Fruit fly (Drosophila melanogaster) whole organism, embryonic: ENCODE data around the gene UBL3.

Experiments
- Aef1 ChIP-seq: fragments of 200-800 bp; sonication (Bioruptor generic); IDR thresholded peaks from 3 replicates; pipeline ENCODE4 v1.3.6; 2022; ENCODE audit warnings: missing biosample characterization, missing genetic modification characterization
- Blimp-1 ChIP-seq: fragments of 200-800 bp; sonication (Bioruptor generic); optimal IDR thresholded peaks from 3 replicates; lab custom pipeline; 2018; ENCODE audit warnings: missing biosample characterization, missing genetic modification characterization, mild to moderate bottlenecking, moderate library complexity, missing genetic modification reagents
- CG10267 ChIP-seq: fragments of 200-800 bp; sonication (Bioruptor generic); optimal IDR thresholded peaks from 2 replicates; lab custom pipeline; 2018; ENCODE audit warnings: missing biosample characterization, mild to moderate bottlenecking, missing genetic modification characterization, moderate library complexity
- CG10654 ChIP-seq: fragments of 200-800 bp; sonication (Bioruptor generic); optimal IDR thresholded peaks from 2 replicates; lab custom pipeline; 2016; ENCODE audit warnings: missing biosample characterization, missing genetic modification characterization
- CG11560 ChIP-seq: fragments of 200-800 bp; sonication (Bioruptor generic); IDR thresholded peaks from 3 replicates; pipeline ENCODE4 v1.3.6; 2022; ENCODE audit warnings: missing biosample characterization, missing genetic modification characterization
- CG12391 ChIP-seq: fragments of 200-800 bp; sonication (Bioruptor generic); optimal IDR thresholded peaks from 3 replicates; lab custom pipeline; 2018; ENCODE audit warnings: missing biosample characterization, mild to moderate bottlenecking, missing genetic modification characterization, moderate library complexity
- CG13287 ChIP-seq: fragments of 200-800 bp; sonication (Bioruptor generic); IDR thresholded peaks from 2 replicates; pipeline ENCODE4 v1.3.6; 2022; ENCODE audit warnings: missing biosample characterization, missing genetic modification characterization; ENCODE audit not compliant: partially characterized antibody
- CG13624 ChIP-seq: fragments of 200-800 bp; sonication (Bioruptor generic); optimal IDR thresholded peaks from 2 replicates; lab custom pipeline; 2016; ENCODE audit warnings: missing biosample characterization, missing genetic modification characterization
- CG15073 ChIP-seq: fragments of 200-800 bp; sonication (Bioruptor generic); optimal IDR thresholded peaks from 2 replicates; lab custom pipeline; 2016; ENCODE audit warnings: missing biosample characterization, missing genetic modification characterization
- CG15479 ChIP-seq: fragments of 200-800 bp; sonication (Bioruptor generic); optimal IDR thresholded peaks from 3 replicates; lab custom pipeline; 2019; ENCODE audit warnings: missing biosample characterization, mild to moderate bottlenecking, missing genetic modification characterization, moderate library complexity
- CG17829 ChIP-seq: fragments of 200-800 bp; optimal IDR thresholded peaks from 2 replicates; lab custom pipeline; 2019; ENCODE audit warnings: missing biosample characterization, mild to moderate bottlenecking, missing genetic modification characterization, moderate library complexity
- CG2120 ChIP-seq: fragments of 200-800 bp; sonication (Bioruptor generic); optimal IDR thresholded peaks from 3 replicates; lab custom pipeline; 2016; ENCODE audit warnings: missing biosample characterization, missing genetic modification characterization
- CG2129 ChIP-seq: fragments of 200-800 bp; sonication (Bioruptor generic); IDR thresholded peaks from 2 replicates; pipeline ENCODE4 v1.3.6; 2022; ENCODE audit warnings: missing biosample characterization, missing genetic modification characterization; ENCODE audit not compliant: partially characterized antibody
- CG31365 ChIP-seq: fragments of 200-800 bp; sonication (Bioruptor generic); optimal IDR thresholded peaks from 2 replicates; lab custom pipeline; 2018; ENCODE audit warnings: missing biosample characterization, mild to moderate bottlenecking, missing genetic modification characterization
- CG31441 ChIP-seq: fragments of 200-800 bp; sonication (Bioruptor generic); IDR thresholded peaks from 2 replicates; pipeline ENCODE4 v1.3.6; 2022; ENCODE audit warnings: missing biosample characterization, missing genetic modification characterization
- CG3163 ChIP-seq: fragments of 200-800 bp; sonication (Bioruptor generic); optimal IDR thresholded peaks from 3 replicates; lab custom pipeline; 2016; ENCODE audit warnings: missing biosample characterization, missing genetic modification characterization
- CG32772 ChIP-seq: fragments of 200-800 bp; sonication (Bioruptor generic); IDR thresholded peaks from 2 replicates; pipeline ENCODE4 v1.3.6; 2022; ENCODE audit warnings: missing biosample characterization, missing genetic modification characterization
- CG5245 ChIP-seq: fragments of 200-800 bp; sonication (Bioruptor generic); optimal IDR thresholded peaks from 3 replicates; lab custom pipeline; 2016; ENCODE audit warnings: missing biosample characterization, missing genetic modification characterization
- CG9932 ChIP-seq: fragments of 200-800 bp; sonication (Bioruptor generic); IDR thresholded peaks from 2 replicates; pipeline ENCODE4 v1.3.6; 2022; ENCODE audit warnings: missing biosample characterization, missing genetic modification characterization
- Elba2 ChIP-seq: fragments of 200-800 bp; sonication (Bioruptor generic); optimal IDR thresholded peaks from 3 replicates; lab custom pipeline; 2016; ENCODE audit warnings: missing biosample characterization, missing genetic modification characterization
- HmgD ChIP-seq: fragments of 200-800 bp; sonication (Bioruptor generic); optimal IDR thresholded peaks from 3 replicates; lab custom pipeline; 2016; ENCODE audit warnings: missing biosample characterization, missing genetic modification characterization
- Hr3 ChIP-seq: fragments of 200-800 bp; sonication (Bioruptor generic); optimal IDR thresholded peaks from 3 replicates; lab custom pipeline; 2016; ENCODE audit warnings: missing biosample characterization, missing genetic modification characterization
- Hr51 ChIP-seq, 2 experiments: fragments of 200-800 bp; sonication (Bioruptor generic); optimal IDR thresholded peaks; 2 replicates in 1 of 2; 3 replicates in 1 of 2; lab custom pipeline; 2016 to 2018; ENCODE audit warnings: missing biosample characterization in 2 of 2, missing genetic modification characterization in 2 of 2, mild to moderate bottlenecking in 1 of 2, moderate library complexity in 1 of 2
- Kr ChIP-seq: fragments of 200-800 bp; sonication (Bioruptor generic); optimal IDR thresholded peaks from 2 replicates; lab custom pipeline; 2017; ENCODE audit warnings: missing biosample characterization, mild to moderate bottlenecking, missing genetic modification characterization
- Med ChIP-seq: fragments of 200-800 bp; sonication (Bioruptor generic); peaks from one replicate; lab custom pipeline; 2016; ENCODE audit warnings: missing biosample characterization, missing genetic modification characterization, mild to moderate bottlenecking, inconsistent platforms, moderate library complexity
- Oli ChIP-seq: fragments of 200-800 bp; sonication (Bioruptor generic); optimal IDR thresholded peaks from 2 replicates; lab custom pipeline; 2018; ENCODE audit warnings: missing biosample characterization, mild to moderate bottlenecking, missing genetic modification characterization, moderate library complexity
- Opbp ChIP-seq: fragments of 200-800 bp; sonication (Bioruptor generic); IDR thresholded peaks from 3 replicates; pipeline ENCODE4 v1.3.6; 2022; ENCODE audit warnings: missing biosample characterization, missing genetic modification characterization; ENCODE audit not compliant: partially characterized antibody
- Ptx1 ChIP-seq: fragments of 200-800 bp; sonication (Bioruptor generic); IDR thresholded peaks from 2 replicates; pipeline ENCODE4 v1.3.6; 2022; ENCODE audit warnings: missing biosample characterization, missing genetic modification characterization
- Ravus ChIP-seq: fragments of 200-800 bp; sonication (Bioruptor generic); IDR thresholded peaks from 2 replicates; pipeline ENCODE4 v1.3.6; 2022; ENCODE audit warnings: missing biosample characterization, missing genetic modification characterization
- Vsx1 ChIP-seq: fragments of 200-800 bp; sonication (Bioruptor generic); optimal IDR thresholded peaks from 2 replicates; lab custom pipeline; 2017; ENCODE audit warnings: missing biosample characterization, mild to moderate bottlenecking, missing genetic modification characterization, missing genetic modification reagents
- aop ChIP-seq: fragments of 200-800 bp; sonication (Bioruptor generic); IDR thresholded peaks from 2 replicates; pipeline ENCODE4 v1.3.6; 2022; ENCODE audit warnings: missing biosample characterization, missing genetic modification characterization
- ap ChIP-seq: fragments of 200-800 bp; sonication (Bioruptor generic); IDR thresholded peaks from 2 replicates; pipeline ENCODE4 v1.3.6; 2022; ENCODE audit warnings: missing biosample characterization, missing genetic modification characterization
- bowl ChIP-seq: fragments of 200-800 bp; sonication (Bioruptor generic); IDR thresholded peaks from 2 replicates; pipeline ENCODE4 v1.3.6; 2022; ENCODE audit warnings: missing biosample characterization, missing genetic modification characterization
- corto ChIP-seq: fragments of 200-800 bp; sonication (Bioruptor generic); optimal IDR thresholded peaks from 2 replicates; lab custom pipeline; 2016; ENCODE audit warnings: missing biosample characterization, mild to moderate bottlenecking, missing genetic modification characterization, moderate library complexity
- eyg ChIP-seq: fragments of 200-800 bp; sonication (Bioruptor generic); optimal IDR thresholded peaks from 3 replicates; lab custom pipeline; 2016; ENCODE audit warnings: missing biosample characterization, missing genetic modification characterization
- fru ChIP-seq: fragments of >200 bp; optimal IDR thresholded peaks from 2 replicates; lab custom pipeline; 2017
- gsb-n ChIP-seq: fragments of 200-800 bp; sonication (Bioruptor generic); optimal IDR thresholded peaks from 3 replicates; lab custom pipeline; 2018; ENCODE audit warnings: missing biosample characterization, mild to moderate bottlenecking, missing genetic modification characterization
- ind ChIP-seq: fragments of 200-800 bp; sonication (Bioruptor generic); optimal IDR thresholded peaks from 3 replicates; lab custom pipeline; 2016; ENCODE audit warnings: missing biosample characterization, missing genetic modification characterization
- jigr1 ChIP-seq: fragments of 200-800 bp; sonication (Bioruptor generic); IDR thresholded peaks from 3 replicates; pipeline ENCODE4 v1.3.6; 2022; ENCODE audit warnings: missing biosample characterization, missing genetic modification characterization
- kah ChIP-seq: fragments of 200-800 bp; sonication (Bioruptor generic); optimal IDR thresholded peaks from 2 replicates; lab custom pipeline; 2018; ENCODE audit warnings: missing biosample characterization, mild to moderate bottlenecking, missing genetic modification characterization
- ken ChIP-seq: fragments of 200-800 bp; sonication (Bioruptor generic); IDR thresholded peaks from 3 replicates; pipeline ENCODE4 v1.3.6; 2022; ENCODE audit warnings: missing biosample characterization, missing genetic modification characterization
- lab ChIP-seq: fragments of 200-800 bp; sonication (Bioruptor generic); optimal IDR thresholded peaks from 3 replicates; lab custom pipeline; 2017; ENCODE audit warnings: missing biosample characterization, missing genetic modification characterization, mild to moderate bottlenecking, moderate library complexity, missing genetic modification reagents
- lola ChIP-seq, 3 experiments: fragments of >200 bp in 2 of 3; fragments of 200-800 bp in 1 of 3; sonication (Bioruptor generic) in 1 of 3; optimal IDR thresholded peaks; 2 replicates each; lab custom pipeline; 2017 to 2019; ENCODE audit warnings: missing biosample characterization in 3 of 3, missing genetic modification characterization in 3 of 3, mild to moderate bottlenecking in 1 of 3, moderate library complexity in 1 of 3
- nmo ChIP-seq: fragments of 200-800 bp; sonication (Bioruptor generic); optimal IDR thresholded peaks from 2 replicates; lab custom pipeline; 2018; ENCODE audit warnings: missing biosample characterization, mild to moderate bottlenecking, missing genetic modification characterization, moderate library complexity
- ranshi ChIP-seq: fragments of 200-800 bp; sonication (Bioruptor generic); IDR thresholded peaks from 2 replicates; pipeline ENCODE4 v1.3.6; 2022; ENCODE audit warnings: missing biosample characterization, missing genetic modification characterization
- scrt ChIP-seq: fragments of 200-800 bp; sonication (Bioruptor generic); optimal IDR thresholded peaks from 2 replicates; lab custom pipeline; 2018; ENCODE audit warnings: missing biosample characterization, mild to moderate bottlenecking, missing genetic modification characterization, moderate library complexity
- shn ChIP-seq: fragments of 200-800 bp; sonication (Bioruptor generic); optimal IDR thresholded peaks from 3 replicates; lab custom pipeline; 2016; ENCODE audit warnings: missing biosample characterization, missing genetic modification characterization
- slbo ChIP-seq: fragments of 200-800 bp; sonication (Bioruptor generic); IDR thresholded peaks from 2 replicates; pipeline ENCODE4 v1.3.6; 2022; ENCODE audit warnings: missing biosample characterization, missing genetic modification characterization
- ssp ChIP-seq: fragments of 200-800 bp; sonication (Bioruptor generic); IDR thresholded peaks from 2 replicates; pipeline ENCODE4 v1.3.6; 2022; ENCODE audit warnings: missing biosample characterization, missing genetic modification characterization
- tna ChIP-seq: fragments of 200-800 bp; sonication (Bioruptor generic); IDR thresholded peaks from 2 replicates; pipeline ENCODE4 v1.3.6; 2022; ENCODE audit warnings: missing biosample characterization, missing genetic modification characterization; ENCODE audit not compliant: partially characterized antibody
- wek ChIP-seq: fragments of 200-800 bp; sonication (Bioruptor generic); optimal IDR thresholded peaks from 3 replicates; lab custom pipeline; 2018; ENCODE audit warnings: missing biosample characterization, mild to moderate bottlenecking, missing genetic modification characterization, moderate library complexity
- zen ChIP-seq: fragments of 200-800 bp; sonication (Bioruptor generic); optimal IDR thresholded peaks from 3 replicates; lab custom pipeline; 2018; ENCODE audit warnings: missing biosample characterization, mild to moderate bottlenecking, missing genetic modification characterization, moderate library complexity

The UBL3 gene

DNA sequence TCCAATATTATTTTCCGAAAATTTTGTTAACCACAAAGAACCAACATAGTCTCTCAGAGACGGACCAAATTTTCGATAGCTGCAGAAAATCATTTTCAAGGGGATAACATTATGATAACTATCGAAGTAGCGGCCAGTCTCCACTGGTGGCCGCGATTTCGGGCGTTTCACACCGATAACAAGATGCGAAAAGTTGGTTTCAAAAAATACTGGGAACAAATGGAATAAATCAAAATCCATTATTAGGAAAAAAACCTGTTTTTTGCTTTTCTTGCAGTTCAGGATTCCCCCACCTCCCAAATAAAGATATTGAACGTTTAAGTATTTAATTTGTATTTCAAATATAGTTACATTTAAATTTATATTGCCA is 34.3 kb upstream of the UBL3 start, which contains the start of gene tay (continued):
- TF ChIP-seq CG5245 (no peak), lola (GFP tag; optimal IDR thresholded peaks at IDR 0.05; lab: Kevin White, UChicago) (no peak), Ptx1 (no peak), aop (GFP tag; lab: Robert Waterston, UW) (no peak), lab (GFP tag; lab: Kevin White, UChicago) (no peak), fru (no peak), Med (GFP tag; lab: Kevin White, UChicago) (peak; percentile 83), kah (GFP tag; lab: Kevin White, UChicago) (no peak), CG9932 (GFP tag; lab: Robert Waterston, UW) (no peak; the same call in 1 of the 2 replicates), CG13624 (GFP tag; lab: Kevin White, UChicago) (no peak), ken (no peak), jigr1 (no peak), gsb-n (tag; lab: Kevin White, UChicago) (no peak), Opbp (GFP tag; lab: Robert Waterston, UW) (peak; percentile 79), ranshi (GFP tag; lab: Robert Waterston, UW) (no peak), Aef1 (no peak), CG15073 (GFP tag; lab: Kevin White, UChicago) (no peak), CG11560 (no peak), Vsx1 (GFP tag; lab: Kevin White, UChicago) (no peak), CG12391 (tag; lab: Kevin White, UChicago) (no peak), Blimp-1 (GFP tag; lab: Kevin White, UChicago) (no peak), slbo (GFP tag; lab: Robert Waterston, UW) (peak; percentile 62), CG31441 (0 out of 2 replicates have a peak, but pooled peaks have one; percentile 17), Elba2 (GFP tag; lab: Kevin White, UChicago) (no peak), CG15479 (GFP tag; lab: Kevin White, UChicago) (no peak), CG10654 (GFP tag; lab: Kevin White, UChicago) (no peak), zen (tag; lab: Kevin White, UChicago) (no peak), Hr3 (GFP tag; lab: Kevin White, UChicago) (no peak), Kr (GFP tag; lab: Kevin White, UChicago) (no peak), nmo (peak; percentile 39), CG13287 (GFP tag; lab: Robert Waterston, UW) (peak; percentile 54), CG10267 (peak; percentile 19), CG31365 (tag; lab: Kevin White, UChicago) (no peak), CG2120 (GFP tag; lab: Kevin White, UChicago) (peak; percentile 9), ap (GFP tag; lab: Robert Waterston, UW) (no peak), CG32772 (no peak), scrt (GFP tag; lab: Kevin White, UChicago) (no peak), corto (GFP tag; lab: Kevin White, UChicago) (no peak), tna (peak; percentile 56; the same call in 1 of the 2 replicates), wek (GFP tag; lab: Kevin White, UChicago) (no peak), CG3163 (no peak), CG2129 (GFP tag; lab: Robert Waterston, UW) (no peak), HmgD (GFP tag; lab: Kevin White, UChicago) (peak; percentile 10), eyg (GFP tag; lab: Kevin White, UChicago) (no peak), CG17829 (tag; lab: Kevin White, UChicago) (no peak), Oli (tag; lab: Kevin White, UChicago) (no peak), ind (no peak), ssp (GFP tag; lab: Robert Waterston, UW) (peak; percentile 95), Ravus (GFP tag; lab: Robert Waterston, UW) (no peak), Hr51 (GFP tag; optimal IDR thresholded peaks at IDR 0.05; lab: Kevin White, UChicago) (no peak), shn (GFP tag; lab: Kevin White, UChicago) (no peak), bowl (GFP tag; lab: Robert Waterston, UW) (no peak)
